Worm (Caenorhabditis elegans) whole organism, L1 larva: Measurements from ENCODE around the gene ugt-56.
A peak's percentile ranks its signal among the peaks of the same experiment; 100 is the strongest.

Experiments used
- F16B12.6 ChIP-seq: fragments of 150-350 bp; optimal IDR thresholded peaks from 2 replicates; lab custom pipeline; 2014; ENCODE audit warnings: missing biosample characterization, missing genetic modification characterization
- alr-1 ChIP-seq: fragments of 200-800 bp; sonication (Bioruptor generic); optimal IDR thresholded peaks from 2 replicates; lab custom pipeline; 2018; ENCODE audit warnings: borderline replicate concordance, mild to moderate bottlenecking, missing genetic modification characterization, missing compliant biosample characterization
- aly-2 ChIP-seq: fragments of 150-350 bp; optimal IDR thresholded peaks from 2 replicates; lab custom pipeline; 2014; ENCODE audit warnings: missing biosample characterization, missing genetic modification characterization
- ceh-82 ChIP-seq, 3 experiments: fragments of 150-350 bp in 1 of 3; sonication (generic microtip) in 2 of 3; optimal IDR thresholded peaks; 2 replicates each; lab custom pipeline; 2014 to 2017; ENCODE audit warnings: missing biosample characterization in 3 of 3, missing genetic modification characterization in 3 of 3
- dpl-1 ChIP-seq, 3 experiments: fragments of 150-350 bp in 2 of 3; sonication (generic microtip) in 1 of 3; optimal IDR thresholded peaks; 2 replicates each; lab custom pipeline; 2014 to 2017; ENCODE audit warnings: missing biosample characterization in 3 of 3, missing genetic modification characterization in 3 of 3, missing genetic modification reagents in 3 of 3
- dsc-1 ChIP-seq: sonication (generic microtip); optimal IDR thresholded peaks from 2 replicates; lab custom pipeline; 2016; ENCODE audit warnings: mild to moderate bottlenecking, missing genetic modification characterization, missing compliant biosample characterization
- efl-1 ChIP-seq, 4 experiments: fragments of 150-350 bp; optimal IDR thresholded peaks in 3 of 4; peaks in 1 of 4; 1 replicate in 1 of 4; 2 replicates in 3 of 4; lab custom pipeline; 2014; ENCODE audit warnings: missing biosample characterization in 2 of 4, missing genetic modification characterization in 2 of 4, missing genetic modification reagents in 2 of 4
- efl-3 ChIP-seq: fragments of 200-800 bp; sonication (Bioruptor generic); optimal IDR thresholded peaks from 2 replicates; lab custom pipeline; 2018; ENCODE audit warnings: mild to moderate bottlenecking, missing genetic modification characterization, missing compliant biosample characterization
- egl-13 ChIP-seq: sonication (generic microtip); optimal IDR thresholded peaks from 2 replicates; lab custom pipeline; 2016; ENCODE audit warnings: missing genotype, missing genetic modification reagents, missing genetic modification characterization, missing compliant biosample characterization
- egl-27 ChIP-seq, 2 experiments: fragments of 150-350 bp in 1 of 2; sonication (generic microtip); optimal IDR thresholded peaks; 3 replicates each; lab custom pipeline; 2017 to 2018; ENCODE audit warnings: missing biosample characterization in 2 of 2, missing genetic modification characterization in 2 of 2, missing genetic modification reagents in 2 of 2
- elt-2 ChIP-seq: sonication (generic microtip); optimal IDR thresholded peaks from 2 replicates; lab custom pipeline; 2016; ENCODE audit warnings: missing genetic modification characterization, mild to moderate bottlenecking, inconsistent platforms, missing compliant biosample characterization, missing genetic modification reagents
- elt-3 ChIP-seq, 6 experiments: fragments of 150-350 bp in 1 of 6; sonication (generic microtip); optimal IDR thresholded peaks; 2 replicates each; lab custom pipeline; 2017 to 2018; ENCODE audit warnings: missing biosample characterization in 6 of 6, missing genetic modification characterization in 6 of 6, inconsistent platforms in 1 of 6
- fkh-10 ChIP-seq: sonication (generic microtip); optimal IDR thresholded peaks from 2 replicates; lab custom pipeline; 2017; ENCODE audit warnings: missing biosample characterization, missing genetic modification reagents, missing genetic modification characterization
- fkh-4 ChIP-seq: sonication (generic microtip); optimal IDR thresholded peaks from 2 replicates; lab custom pipeline; 2016; ENCODE audit warnings: missing compliant biosample characterization, missing genetic modification characterization, borderline replicate concordance
- fkh-8 ChIP-seq: sonication (generic microtip); optimal IDR thresholded peaks from 2 replicates; lab custom pipeline; 2016; ENCODE audit warnings: mild to moderate bottlenecking, missing genetic modification characterization, missing compliant biosample characterization
- fos-1 ChIP-seq: fragments of 150-350 bp; optimal IDR thresholded peaks from 2 replicates; lab custom pipeline; 2014; ENCODE audit warnings: missing biosample characterization, missing genetic modification characterization
- grh-1 ChIP-seq: fragments of 200-800 bp; sonication (Bioruptor generic); IDR thresholded peaks from 2 replicates; pipeline ENCODE4 v1.3.6; 2022; ENCODE audit warnings: missing genetic modification reagents, missing genetic modification characterization, missing compliant biosample characterization
- hlh-17 ChIP-seq: fragments of 200-800 bp; sonication (Bioruptor generic); optimal IDR thresholded peaks from 2 replicates; lab custom pipeline; 2018; ENCODE audit warnings: missing genetic modification characterization, mild to moderate bottlenecking, missing compliant biosample characterization, moderate library complexity, borderline replicate concordance
- hlh-4 ChIP-seq: sonication (generic microtip); optimal IDR thresholded peaks from 2 replicates; lab custom pipeline; 2016; ENCODE audit warnings: mild to moderate bottlenecking, missing genetic modification characterization, missing compliant biosample characterization
- irx-1 ChIP-seq: sonication (generic microtip); optimal IDR thresholded peaks from 2 replicates; lab custom pipeline; 2016; ENCODE audit warnings: missing genetic modification characterization, missing compliant biosample characterization
- isw-1 ChIP-seq: fragments of 200-800 bp; sonication (Bioruptor generic); IDR thresholded peaks from 2 replicates; pipeline ENCODE4 v1.3.6; 2022; ENCODE audit warnings: missing genetic modification characterization, missing compliant biosample characterization
- lin-13 ChIP-seq: fragments of 150-350 bp; optimal IDR thresholded peaks from 2 replicates; lab custom pipeline; 2014; ENCODE audit warnings: missing biosample characterization, missing genetic modification reagents, missing genetic modification characterization
- lin-14 ChIP-seq: fragments of 200-800 bp; sonication (Bioruptor generic); optimal IDR thresholded peaks from 2 replicates; lab custom pipeline; 2018; ENCODE audit warnings: mild to moderate bottlenecking, missing genetic modification characterization, moderate library complexity, missing compliant biosample characterization
- lin-15B ChIP-seq: fragments of 150-350 bp; sonication (generic microtip); optimal IDR thresholded peaks from 3 replicates; lab custom pipeline; 2014; ENCODE audit warnings: missing biosample characterization, missing genetic modification characterization
- lin-39 ChIP-seq: fragments of 150-350 bp; optimal IDR thresholded peaks from 2 replicates; lab custom pipeline; 2014; ENCODE audit warnings: missing biosample characterization, missing genetic modification reagents, missing genetic modification characterization
- lsy-2 ChIP-seq, 2 experiments: fragments of 150-350 bp; optimal IDR thresholded peaks; 2 replicates each; lab custom pipeline; 2014; ENCODE audit warnings: missing biosample characterization in 2 of 2, missing genetic modification characterization in 2 of 2
- mab-9 ChIP-seq: fragments of 200-800 bp; sonication (Bioruptor generic); IDR thresholded peaks from 2 replicates; pipeline ENCODE4 v1.3.6; 2022; ENCODE audit warnings: missing genetic modification reagents, missing genetic modification characterization, missing compliant biosample characterization
- mef-2 ChIP-seq: fragments of 150-350 bp; optimal IDR thresholded peaks from 2 replicates; lab custom pipeline; 2014; ENCODE audit warnings: missing biosample characterization, missing genetic modification characterization
- mep-1 ChIP-seq: fragments of 150-350 bp; optimal IDR thresholded peaks from 2 replicates; lab custom pipeline; 2014; ENCODE audit warnings: missing biosample characterization, missing genetic modification characterization
- nhr-11 ChIP-seq: fragments of 150-350 bp; optimal IDR thresholded peaks from 2 replicates; lab custom pipeline; 2014; ENCODE audit warnings: missing biosample characterization, missing genetic modification characterization
- nhr-19 ChIP-seq: fragments of 200-800 bp; sonication (Bioruptor generic); conservative IDR thresholded peaks from 2 replicates; pipeline ENCODE4 v1.3.6; 2022; ENCODE audit warnings: missing genetic modification characterization, missing compliant biosample characterization
- nhr-20 ChIP-seq: sonication (generic microtip); optimal IDR thresholded peaks from 2 replicates; lab custom pipeline; 2016; ENCODE audit warnings: mild to moderate bottlenecking, missing genetic modification characterization, missing compliant biosample characterization
- nhr-28 ChIP-seq: fragments of 150-350 bp; optimal IDR thresholded peaks from 2 replicates; lab custom pipeline; 2014; ENCODE audit warnings: missing biosample characterization, missing genetic modification characterization
- nhr-47 ChIP-seq: sonication (generic microtip); optimal IDR thresholded peaks from 2 replicates; lab custom pipeline; 2016; ENCODE audit warnings: mild to moderate bottlenecking, missing genetic modification characterization, moderate library complexity, missing compliant biosample characterization
- nhr-77 ChIP-seq: fragments of 150-350 bp; optimal IDR thresholded peaks from 2 replicates; lab custom pipeline; 2014; ENCODE audit warnings: missing biosample characterization, missing genetic modification characterization
- nhr-85 ChIP-seq: sonication (generic microtip); peaks from one replicate; lab custom pipeline; 2016; ENCODE audit warnings: missing genetic modification characterization, inconsistent platforms, missing compliant biosample characterization
- nhr-90 ChIP-seq: sonication (generic microtip); optimal IDR thresholded peaks from 2 replicates; lab custom pipeline; 2016; ENCODE audit warnings: mild to moderate bottlenecking, missing genetic modification characterization, missing compliant biosample characterization; ENCODE audit not compliant: poor library complexity
- pag-3 ChIP-seq: sonication (generic microtip); optimal IDR thresholded peaks from 2 replicates; lab custom pipeline; 2017; ENCODE audit warnings: missing genetic modification characterization, mild to moderate bottlenecking, missing compliant biosample characterization, antibody characterized with exemption, borderline replicate concordance; ENCODE audit not compliant: insufficient read depth
- pqm-1 ChIP-seq: sonication (generic microtip); optimal IDR thresholded peaks from 3 replicates; lab custom pipeline; 2017; ENCODE audit warnings: missing biosample characterization, missing genetic modification characterization
- rnt-1 ChIP-seq: sonication (generic microtip); optimal IDR thresholded peaks from 2 replicates; lab custom pipeline; 2016; ENCODE audit warnings: mild to moderate bottlenecking, missing genetic modification characterization, moderate library complexity, missing compliant biosample characterization
- skn-1 ChIP-seq: fragments of 150-350 bp; optimal IDR thresholded peaks from 2 replicates; lab custom pipeline; 2014; ENCODE audit warnings: missing biosample characterization, missing genetic modification characterization
- snpc-4 ChIP-seq: fragments of 150-350 bp; optimal IDR thresholded peaks from 2 replicates; lab custom pipeline; 2014; ENCODE audit warnings: missing biosample characterization, missing genetic modification characterization
- sup-37 ChIP-seq: fragments of 200-800 bp; sonication (Bioruptor generic); optimal IDR thresholded peaks from 2 replicates; lab custom pipeline; 2018; ENCODE audit warnings: mild to moderate bottlenecking, missing genetic modification characterization, missing compliant biosample characterization
- swsn-7 ChIP-seq: sonication (generic microtip); optimal IDR thresholded peaks from 2 replicates; lab custom pipeline; 2016; ENCODE audit warnings: missing genetic modification characterization, missing compliant biosample characterization
- unc-130 ChIP-seq: fragments of 150-350 bp; optimal IDR thresholded peaks from 2 replicates; lab custom pipeline; 2017; ENCODE audit warnings: missing biosample characterization, missing genetic modification characterization, inconsistent platforms
- unc-86 ChIP-seq: sonication (generic microtip); optimal IDR thresholded peaks from 2 replicates; lab custom pipeline; 2016; ENCODE audit warnings: missing genetic modification characterization, missing compliant biosample characterization
- unc-98 ChIP-seq: fragments of 200-800 bp; sonication (Bioruptor generic); IDR thresholded peaks from 2 replicates; pipeline ENCODE4 v1.3.6; 2022; ENCODE audit warnings: missing genetic modification characterization, missing compliant biosample characterization
- vab-15 ChIP-seq: sonication (generic microtip); optimal IDR thresholded peaks from 2 replicates; lab custom pipeline; 2017; ENCODE audit warnings: missing genotype, mild to moderate bottlenecking, missing genetic modification characterization, missing compliant biosample characterization
- zag-1 ChIP-seq: fragments of 150-350 bp; optimal IDR thresholded peaks from 2 replicates; lab custom pipeline; 2014; ENCODE audit warnings: missing biosample characterization, missing genetic modification characterization
- zip-4 ChIP-seq: fragments of 200-800 bp; sonication (Bioruptor generic); optimal IDR thresholded peaks from 2 replicates; lab custom pipeline; 2018; ENCODE audit warnings: mild to moderate bottlenecking, missing genetic modification characterization, moderate library complexity, missing compliant biosample characterization
- ztf-11 ChIP-seq, 2 experiments: sonication (generic microtip); optimal IDR thresholded peaks; 2 replicates each; lab custom pipeline; 2016 to 2017; ENCODE audit warnings: missing genetic modification characterization in 2 of 2, missing biosample characterization in 1 of 2, missing compliant biosample characterization in 1 of 2

Gene ugt-56

DNA sequence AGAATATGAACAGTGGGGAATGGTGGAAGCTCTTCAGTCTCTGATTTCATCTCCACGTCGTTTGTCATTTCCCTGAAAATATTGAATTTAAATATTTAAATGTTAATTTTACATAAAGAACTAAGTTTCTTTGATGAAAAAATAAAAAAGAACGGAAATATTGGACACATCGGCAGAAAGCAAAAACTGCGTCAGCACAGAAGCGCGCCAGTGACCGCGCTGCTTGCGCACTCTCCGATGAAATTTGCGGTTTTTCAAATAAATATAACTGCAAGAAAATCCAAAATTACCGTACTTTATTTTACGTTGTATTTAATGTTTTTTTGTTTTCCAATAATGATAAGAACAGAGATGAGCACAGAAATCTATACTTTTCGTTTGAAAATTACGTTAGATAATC, 32.8 kb downstream of the ugt-56 start, which contains the start of the genes srpa-68 and srh-16 (continued):
- TF ChIP-seq fkh-4: peak; percentile 15
- TF ChIP-seq swsn-7 (tag; lab: Kevin White, UChicago): peak; percentile 93
- no peak for TF ChIP-seq vab-15 (tag; lab: Kevin White, UChicago)
- peak; percentile 76 for TF ChIP-seq fkh-8 (tag; lab: Kevin White, UChicago)
- peak; percentile 94 for TF ChIP-seq dsc-1
- peak; percentile 96 for TF ChIP-seq nhr-47
- TF ChIP-seq mef-2: peak; percentile 5
- TF ChIP-seq rnt-1 (tag; lab: Kevin White, UChicago): peak; percentile 97
- peak; percentile 70 for TF ChIP-seq lin-15B (tag; lab: Kevin White, UChicago)
- TF ChIP-seq ztf-11 (tag; optimal IDR thresholded peaks at IDR 0.05; lab: Kevin White, UChicago): peak; percentile 71 to 80
- peak; percentile 96 for TF ChIP-seq mep-1
- peak; percentile 82 for TF ChIP-seq aly-2 (tag; lab: Kevin White, UChicago)
- TF ChIP-seq elt-3 (tag; optimal IDR thresholded peaks at IDR 0.05; lab: Kevin White, UChicago): peak in 2 of 6 experiments; percentile 86 to 89
- TF ChIP-seq isw-1 (GFP tag; lab: Robert Waterston, UW): peak; percentile 88
- peak; percentile 90 for TF ChIP-seq skn-1 (tag; lab: Kevin White, UChicago)
- peak; percentile 87 for TF ChIP-seq snpc-4 (tag; lab: Kevin White, UChicago)
- TF ChIP-seq irx-1 (tag; lab: Kevin White, UChicago): peak; percentile 90
- peak; percentile 12 for TF ChIP-seq nhr-28
- TF ChIP-seq zip-4 (GFP tag; lab: Kevin White, UChicago): peak; percentile 86
- TF ChIP-seq alr-1 (tag; lab: Kevin White, UChicago): no peak
- peak; percentile 36 for TF ChIP-seq efl-3 (GFP tag; lab: Kevin White, UChicago)
- TF ChIP-seq grh-1 (GFP tag; lab: Robert Waterston, UW): peak; percentile 93
- TF ChIP-seq F16B12.6: peak; percentile 45
- TF ChIP-seq zag-1: no peak
- peak; percentile 58 for TF ChIP-seq fos-1 (tag; lab: Kevin White, UChicago)
- TF ChIP-seq unc-130 (tag; lab: Kevin White, UChicago): peak; percentile 87
- TF ChIP-seq lsy-2 (tag; optimal IDR thresholded peaks at IDR 0.05; lab: Kevin White, UChicago): peak; percentile 94
- peak; percentile 89 for TF ChIP-seq lin-14 (GFP tag; lab: Kevin White, UChicago)
- peak; percentile 91 to 93 (median 93) for TF ChIP-seq ceh-82 (tag; optimal IDR thresholded peaks at IDR 0.05; lab: Kevin White, UChicago)
- peak; percentile 88 for TF ChIP-seq egl-13 (tag; lab: Kevin White, UChicago)
- peak; percentile 95 for TF ChIP-seq nhr-90 (tag; lab: Kevin White, UChicago)
- TF ChIP-seq nhr-11 (tag; lab: Kevin White, UChicago): peak; percentile 91
- no peak for TF ChIP-seq egl-27 (tag; optimal IDR thresholded peaks at IDR 0.05; lab: Kevin White, UChicago)
- TF ChIP-seq unc-86 (tag; lab: Kevin White, UChicago): peak; percentile 87
- TF ChIP-seq nhr-77 (tag; lab: Kevin White, UChicago): peak; percentile 77
- TF ChIP-seq hlh-4: peak; percentile 5
- peak; percentile 95 for TF ChIP-seq lin-39 (tag; lab: Kevin White, UChicago)
- peak; percentile 98 for TF ChIP-seq nhr-85 (tag; lab: Kevin White, UChicago)
- TF ChIP-seq hlh-17: no peak
- peak; percentile 94 for TF ChIP-seq nhr-19
- no peak for TF ChIP-seq pag-3
- TF ChIP-seq sup-37: peak; percentile 89
- TF ChIP-seq elt-2: peak; percentile 86
- peak; percentile 73 for TF ChIP-seq lin-13 (GFP tag; lab: Kevin White, UChicago)
- no peak; the same call in 1 of the 2 replicates for TF ChIP-seq unc-98 (GFP tag; lab: Robert Waterston, UW)
- TF ChIP-seq mab-9 (GFP tag; lab: Robert Waterston, UW): peak; percentile 87
- TF ChIP-seq fkh-10: peak; percentile 77
- TF ChIP-seq nhr-20 (tag; lab: Kevin White, UChicago): peak; percentile 91
- peak; percentile 98 to 99 (median 99) for TF ChIP-seq dpl-1 (GFP tag; optimal IDR thresholded peaks at IDR 0.05; lab: Kevin White, UChicago)
- TF ChIP-seq pqm-1 (tag; lab: Kevin White, UChicago): no peak
- peak; percentile 82 to 99 for TF ChIP-seq efl-1 (optimal IDR thresholded peaks at IDR 0.05; lab: Kevin White, UChicago)
- TF ChIP-seq efl-1 (GFP tag; optimal IDR thresholded peaks at IDR 0.05 in 1 of 2; lab: Kevin White, UChicago): peak; percentile 97 to 100
